Fruit fly (Drosophila melanogaster) whole organism, adult: Measurements from ENCODE around the gene Edem2.

Source experiments
- CG11617 ChIP-seq: fragments of 200-800 bp; sonication (Bioruptor generic); optimal IDR thresholded peaks from 2 replicates; lab custom pipeline; 2017; ENCODE audit warnings: mild to moderate bottlenecking, missing biosample characterization, missing genetic modification reagents, missing genetic modification characterization
- CG12768 ChIP-seq: fragments of 200-800 bp; sonication (Bioruptor generic); optimal IDR thresholded peaks from 2 replicates; lab custom pipeline; 2017; ENCODE audit warnings: missing biosample characterization, missing genetic modification characterization, mild to moderate bottlenecking, moderate library complexity, missing genetic modification reagents
- CG14711 ChIP-seq: fragments of 200-800 bp; sonication (Bioruptor generic); optimal IDR thresholded peaks from 2 replicates; lab custom pipeline; 2018; ENCODE audit warnings: missing biosample characterization, mild to moderate bottlenecking, missing genetic modification characterization, moderate library complexity
- CG1620 ChIP-seq: fragments of 200-800 bp; sonication (Bioruptor generic); optimal IDR thresholded peaks from 2 replicates; lab custom pipeline; 2016; ENCODE audit warnings: missing biosample characterization, missing genetic modification characterization
- CG33017 ChIP-seq: fragments of 200-800 bp; sonication (Bioruptor generic); optimal IDR thresholded peaks from 2 replicates; lab custom pipeline; 2018; ENCODE audit warnings: missing biosample characterization, mild to moderate bottlenecking, missing genetic modification characterization, moderate library complexity
- CG5204 ChIP-seq: fragments of 200-800 bp; sonication (Bioruptor generic); optimal IDR thresholded peaks from 2 replicates; lab custom pipeline; 2016; ENCODE audit warnings: missing biosample characterization, missing genetic modification characterization
- CG7045 ChIP-seq: fragments of 200-800 bp; sonication (Bioruptor generic); optimal IDR thresholded peaks from 2 replicates; lab custom pipeline; 2017; ENCODE audit warnings: missing biosample characterization, mild to moderate bottlenecking, missing genetic modification characterization
- CG7101 ChIP-seq: fragments of 200-800 bp; sonication (Bioruptor generic); optimal IDR thresholded peaks from 2 replicates; lab custom pipeline; 2018; ENCODE audit warnings: missing biosample characterization, mild to moderate bottlenecking, missing genetic modification characterization, moderate library complexity
- Clk ChIP-seq: fragments of 200-800 bp; sonication (Bioruptor generic); optimal IDR thresholded peaks from 2 replicates; lab custom pipeline; 2017; ENCODE audit warnings: missing biosample characterization, missing genetic modification characterization
- Crg-1 ChIP-seq: fragments of 200-800 bp; sonication (Bioruptor generic); optimal IDR thresholded peaks from 2 replicates; lab custom pipeline; 2016; ENCODE audit warnings: missing biosample characterization, missing genetic modification characterization
- Hr96 ChIP-seq: fragments of 200-800 bp; sonication (Bioruptor generic); optimal IDR thresholded peaks from 2 replicates; lab custom pipeline; 2016; ENCODE audit warnings: missing biosample characterization, missing genetic modification characterization
- Mnt ChIP-seq: fragments of 200-800 bp; sonication (Bioruptor generic); optimal IDR thresholded peaks from 2 replicates; lab custom pipeline; 2016; ENCODE audit warnings: missing biosample characterization, mild to moderate bottlenecking, missing genetic modification characterization
- bab1 ChIP-seq: fragments of 200-800 bp; sonication (Bioruptor generic); optimal IDR thresholded peaks from 3 replicates; lab custom pipeline; 2019; ENCODE audit warnings: missing biosample characterization, mild to moderate bottlenecking, missing genetic modification characterization, moderate library complexity
- cic ChIP-seq: fragments of 200-800 bp; sonication (Bioruptor generic); optimal IDR thresholded peaks from 2 replicates; lab custom pipeline; 2017; ENCODE audit warnings: missing biosample characterization, mild to moderate bottlenecking, missing genetic modification characterization, moderate library complexity
- cnc ChIP-seq, 2 experiments: fragments of >200 bp; optimal IDR thresholded peaks; 2 replicates each; lab custom pipeline; 2017
- kay ChIP-seq: fragments of 200-800 bp; sonication (Bioruptor generic); peaks from one replicate; lab custom pipeline; 2016; ENCODE audit warnings: missing biosample characterization, missing genetic modification characterization, borderline replicate concordance
- ovo ChIP-seq: fragments of 200-800 bp; sonication (Bioruptor generic); optimal IDR thresholded peaks from 2 replicates; lab custom pipeline; 2016; ENCODE audit warnings: missing biosample characterization, missing genetic modification characterization
- pad ChIP-seq: fragments of 200-800 bp; sonication (Bioruptor generic); optimal IDR thresholded peaks from 3 replicates; lab custom pipeline; 2017; ENCODE audit warnings: missing biosample characterization, missing genetic modification characterization, mild to moderate bottlenecking, moderate library complexity, missing genetic modification reagents
- tj ChIP-seq: fragments of 200-800 bp; sonication (Bioruptor generic); optimal IDR thresholded peaks from 3 replicates; lab custom pipeline; 2017; ENCODE audit warnings: missing biosample characterization, mild to moderate bottlenecking, missing genetic modification characterization, moderate library complexity
- toe ChIP-seq: fragments of 200-800 bp; sonication (Bioruptor generic); optimal IDR thresholded peaks from 2 replicates; lab custom pipeline; 2016; ENCODE audit warnings: missing biosample characterization, missing genetic modification characterization

Gene Edem2

dm6 chr2L:13165802-13166347 is 26.1 kb upstream of the Edem2 start, which contains the start of gene DnaJ-H:
DnaJ-H (minus strand) TSS chr2L:13166072.
- TF ChIP-seq CG1620 (no peak), Mnt (GFP tag; lab: Kevin White, UChicago) (peak; percentile 37), kay (GFP tag; lab: Kevin White, UChicago) (no peak), CG7045 (GFP tag; lab: Kevin White, UChicago) (no peak), tj (peak; percentile 88), cic (GFP tag; lab: Kevin White, UChicago) (peak; percentile 60), CG5204 (no peak)

- no peak for TF ChIP-seq CG5204
- TF ChIP-seq tj: no peak
- TF ChIP-seq Hr96 (GFP tag; lab: Kevin White, UChicago): no peak
- no peak for TF ChIP-seq CG1620
- TF ChIP-seq CG33017: no peak
- TF ChIP-seq toe (GFP tag; lab: Kevin White, UChicago): no peak
- TF ChIP-seq cnc (optimal IDR thresholded peaks at IDR 0.05; lab: Kevin White, UChicago): no peak
- no peak for TF ChIP-seq bab1
- no peak for TF ChIP-seq CG7045 (GFP tag; lab: Kevin White, UChicago)
- TF ChIP-seq pad (GFP tag; lab: Kevin White, UChicago): no peak
- no peak for TF ChIP-seq CG7101 (tag; lab: Kevin White, UChicago)
- no peak for TF ChIP-seq CG11617
- TF ChIP-seq ovo (GFP tag; lab: Kevin White, UChicago): no peak
- TF ChIP-seq Clk (GFP tag; lab: Kevin White, UChicago): no peak
- TF ChIP-seq cic (GFP tag; lab: Kevin White, UChicago): no peak
Measured at dm6 chr2L:13176123-13176522, 15.9 kb upstream of the Edem2 start, which contains the start of gene CG43925. CG43925 (plus strand) TSS chr2L:13176423.

DNA sequence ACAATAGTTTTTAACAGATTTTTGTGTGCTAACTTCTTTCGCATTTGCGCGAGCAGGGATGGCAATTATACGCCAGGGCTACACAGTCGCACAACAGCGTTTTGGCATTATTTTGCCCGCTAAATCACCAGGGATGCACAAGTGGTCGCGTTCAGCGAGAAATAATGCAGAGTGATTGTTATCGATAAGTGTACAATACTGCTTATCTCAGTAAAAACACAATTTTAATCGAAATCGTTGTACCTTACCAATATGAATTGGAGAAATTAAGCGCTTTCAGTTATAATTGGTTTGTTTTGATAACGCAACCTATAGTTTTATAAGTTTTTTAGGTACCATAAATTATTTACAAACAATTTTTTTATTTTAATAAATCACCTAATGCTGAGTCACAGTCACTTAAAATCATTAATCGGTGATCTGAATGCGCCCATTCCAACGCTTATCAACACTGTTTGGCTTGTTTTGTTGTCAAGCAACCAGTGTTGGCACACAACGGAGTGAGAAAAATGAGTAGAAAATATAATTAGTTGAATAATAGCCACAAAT is 15.2 kb upstream of the Edem2 start, which contains the start of the genes Sfmbt and CG5439:
Gene Sfmbt (minus strand): TSS at position 85 of the 549 bp plus-strand sequence.
Gene CG5439 (plus strand): TSS at position 450 of the 549 bp plus-strand sequence.
- TF ChIP-seq kay (GFP tag; lab: Kevin White, UChicago) (no peak), cic (GFP tag; lab: Kevin White, UChicago) (peak; percentile 57), toe (GFP tag; lab: Kevin White, UChicago) (peak; percentile 95), tj (peak; percentile 93), Mnt (GFP tag; lab: Kevin White, UChicago) (peak; percentile 81), Clk (GFP tag; lab: Kevin White, UChicago) (peak; percentile 88), CG14711 (peak; percentile 74), CG1620 (peak; percentile 91), CG7045 (GFP tag; lab: Kevin White, UChicago) (peak; percentile 82), ovo (GFP tag; lab: Kevin White, UChicago) (peak; percentile 74), CG7101 (tag; lab: Kevin White, UChicago) (peak; percentile 83), Hr96 (GFP tag; lab: Kevin White, UChicago) (peak; percentile 88), bab1 (peak; percentile 85), CG12768 (peak; percentile 85), cnc (optimal IDR thresholded peaks at IDR 0.05; lab: Kevin White, UChicago) (peak in 1 of 2 experiments; percentile 80), CG11617 (peak; percentile 88), CG33017 (peak; percentile 82), Crg-1 (GFP tag; lab: Kevin White, UChicago) (peak; percentile 83), pad (GFP tag; lab: Kevin White, UChicago) (peak; percentile 80), CG5204 (no peak)

- TF ChIP-seq tj (peak; percentile 45), Hr96 (GFP tag; lab: Kevin White, UChicago) (no peak), bab1 (peak; percentile 49)
Measured at dm6 chr2L:13179095-13179494, 12.9 kb upstream of the Edem2 start, which contains the start of gene Alg7. Alg7 (plus strand) TSS chr2L:13179247.

DNA sequence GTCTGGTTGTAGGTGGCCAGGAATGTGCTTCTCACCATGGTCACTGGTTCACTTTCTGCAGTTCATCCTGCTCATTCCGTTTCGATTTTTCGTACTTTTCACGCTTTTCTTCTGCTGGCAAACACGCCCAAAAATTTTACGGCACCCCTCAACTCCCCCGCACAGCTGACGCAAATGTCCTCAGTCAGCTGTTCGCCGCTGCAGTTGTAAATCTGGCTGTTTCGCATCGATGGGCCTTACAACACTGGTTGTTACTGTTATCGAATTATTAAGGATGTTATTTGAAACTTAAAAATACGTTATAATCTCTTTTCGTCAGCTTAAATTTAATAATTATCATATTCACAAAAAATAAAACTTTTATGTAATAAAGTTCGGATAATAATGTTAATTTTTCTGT is 9.6 kb upstream of the Edem2 start, which contains the start of gene Mgat3:
Gene Mgat3 (minus strand): TSS at position 182 of the 400 bp plus-strand sequence.
- TF ChIP-seq Mnt (GFP tag; lab: Kevin White, UChicago): no peak
- TF ChIP-seq CG1620: no peak
- no peak for TF ChIP-seq CG14711
- no peak for TF ChIP-seq cnc (optimal IDR thresholded peaks at IDR 0.05; lab: Kevin White, UChicago)
- no peak for TF ChIP-seq CG11617
- TF ChIP-seq pad (GFP tag; lab: Kevin White, UChicago): no peak
- no peak for TF ChIP-seq Crg-1 (GFP tag; lab: Kevin White, UChicago)
- TF ChIP-seq tj: no peak
- TF ChIP-seq Clk (GFP tag; lab: Kevin White, UChicago): no peak
- no peak for TF ChIP-seq ovo (GFP tag; lab: Kevin White, UChicago)
- TF ChIP-seq Hr96 (GFP tag; lab: Kevin White, UChicago): no peak
- TF ChIP-seq toe (GFP tag; lab: Kevin White, UChicago): no peak
- no peak for TF ChIP-seq kay (GFP tag; lab: Kevin White, UChicago)
- TF ChIP-seq cic (GFP tag; lab: Kevin White, UChicago): no peak
- TF ChIP-seq CG7101 (tag; lab: Kevin White, UChicago): no peak
- no peak for TF ChIP-seq bab1
- no peak for TF ChIP-seq CG12768
- TF ChIP-seq CG33017: no peak
- TF ChIP-seq CG7045 (GFP tag; lab: Kevin White, UChicago): no peak
- TF ChIP-seq CG5204: no peak

DNA sequence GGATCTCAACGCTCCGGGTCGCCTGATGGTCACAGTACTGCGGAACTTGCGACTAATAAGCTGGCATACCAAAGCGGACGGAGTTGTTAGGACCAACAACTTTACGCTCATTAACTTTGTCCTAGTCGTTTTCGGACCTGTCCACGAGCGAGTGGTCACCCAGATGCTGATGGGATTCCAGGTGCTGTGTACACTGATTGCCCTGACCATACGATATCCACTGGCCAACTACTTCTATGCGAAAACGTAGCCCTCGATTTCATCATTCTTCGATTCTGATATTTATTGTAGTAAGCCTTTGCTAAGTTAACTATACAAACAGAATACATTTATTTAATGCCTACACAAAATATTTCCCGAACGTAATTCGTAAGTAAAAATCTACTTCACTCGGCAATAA is 8.9 kb upstream of the Edem2 start, which contains the start of gene Rsph1:
Gene Rsph1 (plus strand): TSS at position 301 of the 400 bp plus-strand sequence.
- no peak for TF ChIP-seq toe (GFP tag; lab: Kevin White, UChicago)
- TF ChIP-seq tj: no peak
- TF ChIP-seq Clk (GFP tag; lab: Kevin White, UChicago): no peak
- TF ChIP-seq CG7045 (GFP tag; lab: Kevin White, UChicago): no peak
- TF ChIP-seq Mnt (GFP tag; lab: Kevin White, UChicago): no peak
- TF ChIP-seq CG12768: no peak
- TF ChIP-seq CG33017: no peak
- TF ChIP-seq cic (GFP tag; lab: Kevin White, UChicago): no peak
- no peak for TF ChIP-seq CG14711
